Worm (Caenorhabditis elegans) whole organism, L4 larva: ENCODE data around the gene K06H7.7.

Source experiments
- D1046.2 ChIP-seq: fragments of 200-800 bp; sonication (Bioruptor generic); IDR thresholded peaks from 2 replicates; pipeline ENCODE4 v1.3.6; 2022; ENCODE audit warnings: missing genetic modification characterization, missing compliant biosample characterization
- ama-1 ChIP-seq: fragments of 150-350 bp; optimal IDR thresholded peaks from 2 replicates; lab custom pipeline; 2014; ENCODE audit warnings: inconsistent platforms, mixed read lengths
- ceh-62 ChIP-seq: sonication (generic microtip); optimal IDR thresholded peaks from 2 replicates; lab custom pipeline; 2017; ENCODE audit warnings: missing biosample characterization, missing genetic modification characterization
- egl-27 ChIP-seq: sonication (generic microtip); optimal IDR thresholded peaks from 3 replicates; lab custom pipeline; 2017; ENCODE audit warnings: missing biosample characterization, missing genetic modification reagents, missing genetic modification characterization
- lin-15B ChIP-seq: fragments of 150-350 bp; sonication (generic microtip); optimal IDR thresholded peaks from 3 replicates; lab custom pipeline; 2014; ENCODE audit warnings: missing biosample characterization, missing genetic modification characterization
- nhr-42 ChIP-seq: fragments of 200-800 bp; sonication (Bioruptor generic); IDR thresholded peaks from 2 replicates; pipeline ENCODE4 v1.3.6; 2022; ENCODE audit warnings: missing genetic modification characterization, missing compliant biosample characterization
- zip-11 ChIP-seq: fragments of 200-800 bp; sonication (Bioruptor generic); IDR thresholded peaks from 2 replicates; pipeline ENCODE4 v1.3.6; 2022; ENCODE audit warnings: missing genetic modification characterization, missing compliant biosample characterization
- zip-2 ChIP-seq: fragments of 150-350 bp; optimal IDR thresholded peaks from 2 replicates; lab custom pipeline; 2014; ENCODE audit warnings: missing biosample characterization, missing genetic modification characterization

DNA sequence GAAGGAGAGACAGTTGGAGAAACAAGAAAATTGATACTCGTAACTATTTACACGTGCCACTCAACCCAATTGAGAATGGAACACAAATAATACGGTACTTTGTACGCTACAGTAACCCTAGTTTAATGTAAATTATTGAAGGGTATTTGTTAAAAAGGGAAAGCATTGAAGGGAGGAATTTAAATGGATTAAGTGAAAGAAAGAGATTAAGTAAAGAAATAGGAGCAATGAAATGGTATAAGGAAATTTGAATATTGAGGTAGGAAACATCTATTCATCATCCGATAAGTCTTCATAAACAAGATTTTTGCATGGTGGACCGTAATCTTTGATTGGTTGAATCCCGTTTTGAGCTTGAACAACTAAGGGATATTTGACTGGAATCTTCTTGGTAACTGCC lies 26.1 kb upstream of the K06H7.7 start:
- TF ChIP-seq egl-27 (tag; lab: Kevin White, UChicago) (no peak), ama-1 (no peak), D1046.2 (no peak), nhr-42 (GFP tag; lab: Robert Waterston, UW) (no peak), zip-2 (tag; lab: Kevin White, UChicago) (no peak), ceh-62 (tag; lab: Kevin White, UChicago) (no peak), lin-15B (tag; lab: Kevin White, UChicago) (no peak), zip-11 (GFP tag; lab: Robert Waterston, UW) (no peak)
